Worm (Caenorhabditis elegans) whole organism, L2 larva: Measurements from ENCODE around the gene Y110A2AL.4.

Source experiments
- C34F6.9 ChIP-seq: fragments of 150-350 bp; optimal IDR thresholded peaks from 2 replicates; lab custom pipeline; 2014; ENCODE audit warnings: missing biosample characterization, missing genetic modification characterization
- F13H6.1 ChIP-seq: sonication (generic microtip); optimal IDR thresholded peaks from 2 replicates; lab custom pipeline; 2016; ENCODE audit warnings: missing genetic modification characterization, missing compliant biosample characterization
- R02D3.7 ChIP-seq: fragments of 150-350 bp; optimal IDR thresholded peaks from 2 replicates; lab custom pipeline; 2014; ENCODE audit warnings: missing biosample characterization, missing genetic modification characterization
- ZK546.5 ChIP-seq: sonication (generic microtip); optimal IDR thresholded peaks from 2 replicates; lab custom pipeline; 2017; ENCODE audit warnings: missing biosample characterization, missing genetic modification characterization
- alr-1 ChIP-seq: fragments of 150-350 bp; optimal IDR thresholded peaks from 2 replicates; lab custom pipeline; 2014; ENCODE audit warnings: missing biosample characterization, missing genetic modification characterization
- ama-1 ChIP-seq: fragments of 150-350 bp; optimal IDR thresholded peaks from 2 replicates; lab custom pipeline; 2018; ENCODE audit warnings: inconsistent platforms
- blmp-1 ChIP-seq: sonication (generic microtip); optimal IDR thresholded peaks from 2 replicates; lab custom pipeline; 2017; ENCODE audit warnings: missing genetic modification characterization, mild to moderate bottlenecking, missing compliant biosample characterization, antibody characterized with exemption, moderate library complexity; ENCODE audit not compliant: insufficient read depth
- ceh-16 ChIP-seq: fragments of 150-350 bp; optimal IDR thresholded peaks from 2 replicates; lab custom pipeline; 2014; ENCODE audit warnings: missing biosample characterization, missing genetic modification characterization
- ceh-82 ChIP-seq: fragments of 150-350 bp; optimal IDR thresholded peaks from 2 replicates; lab custom pipeline; 2014; ENCODE audit warnings: missing biosample characterization, missing genetic modification characterization
- crh-2 ChIP-seq: sonication (generic microtip); optimal IDR thresholded peaks from 2 replicates; lab custom pipeline; 2017; ENCODE audit warnings: missing biosample characterization, missing genetic modification characterization
- dmd-4 ChIP-seq: sonication (generic microtip); optimal IDR thresholded peaks from 2 replicates; lab custom pipeline; 2017; ENCODE audit warnings: missing biosample characterization, missing genetic modification characterization
- egl-27 ChIP-seq: sonication (generic microtip); optimal IDR thresholded peaks from 3 replicates; lab custom pipeline; 2017; ENCODE audit warnings: missing biosample characterization, missing genetic modification reagents, missing genetic modification characterization
- elt-1 ChIP-seq: fragments of 150-350 bp; optimal IDR thresholded peaks from 2 replicates; lab custom pipeline; 2014; ENCODE audit warnings: missing biosample characterization, missing genetic modification characterization
- elt-3 ChIP-seq: sonication (generic microtip); optimal IDR thresholded peaks from 2 replicates; lab custom pipeline; 2017; ENCODE audit warnings: missing biosample characterization, missing genetic modification characterization
- fos-1 ChIP-seq: fragments of 150-350 bp; optimal IDR thresholded peaks from 2 replicates; lab custom pipeline; 2014; ENCODE audit warnings: missing biosample characterization, missing genetic modification characterization
- gmeb-1 ChIP-seq: fragments of 150-350 bp; optimal IDR thresholded peaks from 2 replicates; lab custom pipeline; 2014; ENCODE audit warnings: missing biosample characterization, missing genetic modification characterization
- lin-13 ChIP-seq: fragments of 150-350 bp; optimal IDR thresholded peaks from 2 replicates; lab custom pipeline; 2014; ENCODE audit warnings: missing biosample characterization, missing genetic modification reagents, missing genetic modification characterization
- lin-39 ChIP-seq: fragments of 150-350 bp; optimal IDR thresholded peaks from 2 replicates; lab custom pipeline; 2014; ENCODE audit warnings: missing biosample characterization, missing genetic modification reagents, missing genetic modification characterization
- lsy-2 ChIP-seq, 2 experiments: fragments of 150-350 bp in 1 of 2; sonication (generic microtip) in 1 of 2; optimal IDR thresholded peaks; 2 replicates each; lab custom pipeline; 2014 to 2017; ENCODE audit warnings: missing biosample characterization in 2 of 2, missing genetic modification characterization in 2 of 2
- mab-5 ChIP-seq: fragments of 150-350 bp; optimal IDR thresholded peaks from 2 replicates; lab custom pipeline; 2014; ENCODE audit warnings: missing biosample characterization, missing genetic modification characterization
- mbf-1 ChIP-seq: sonication (generic microtip); optimal IDR thresholded peaks from 2 replicates; lab custom pipeline; 2017; ENCODE audit warnings: missing biosample characterization, missing genetic modification characterization
- mdl-1 ChIP-seq, 2 experiments: fragments of 150-350 bp in 1 of 2; sonication (generic microtip) in 1 of 2; optimal IDR thresholded peaks; 2 replicates each; lab custom pipeline; 2017; ENCODE audit warnings: missing biosample characterization in 2 of 2, missing genetic modification characterization in 2 of 2
- nhr-10 ChIP-seq: sonication (generic microtip); optimal IDR thresholded peaks from 2 replicates; lab custom pipeline; 2017; ENCODE audit warnings: missing biosample characterization, missing genetic modification characterization
- nhr-12 ChIP-seq: fragments of 150-350 bp; optimal IDR thresholded peaks from 2 replicates; lab custom pipeline; 2014; ENCODE audit warnings: missing biosample characterization, missing genetic modification characterization
- nhr-129 ChIP-seq: fragments of 150-350 bp; optimal IDR thresholded peaks from 2 replicates; lab custom pipeline; 2014; ENCODE audit warnings: missing biosample characterization, missing genetic modification characterization
- nhr-21 ChIP-seq: fragments of 150-350 bp; optimal IDR thresholded peaks from 2 replicates; lab custom pipeline; 2014; ENCODE audit warnings: missing biosample characterization, missing genetic modification characterization
- nhr-237 ChIP-seq: fragments of 150-350 bp; optimal IDR thresholded peaks from 2 replicates; lab custom pipeline; 2014; ENCODE audit warnings: missing biosample characterization, missing genetic modification characterization
- nhr-77 ChIP-seq: fragments of 150-350 bp; optimal IDR thresholded peaks from 2 replicates; lab custom pipeline; 2014; ENCODE audit warnings: missing biosample characterization, missing genetic modification characterization
- peb-1 ChIP-seq: fragments of 150-350 bp; optimal IDR thresholded peaks from 2 replicates; lab custom pipeline; 2014; ENCODE audit warnings: missing biosample characterization, missing genetic modification characterization
- sem-4 ChIP-seq: fragments of 150-350 bp; optimal IDR thresholded peaks from 2 replicates; lab custom pipeline; 2014; ENCODE audit warnings: missing biosample characterization, missing genetic modification reagents, missing genetic modification characterization
- skn-1 ChIP-seq: sonication (generic microtip); optimal IDR thresholded peaks from 2 replicates; lab custom pipeline; 2017; ENCODE audit warnings: missing biosample characterization, missing genetic modification characterization
- sma-3 ChIP-seq: sonication (generic microtip); optimal IDR thresholded peaks from 2 replicates; lab custom pipeline; 2016; ENCODE audit warnings: missing genetic modification reagents, missing genetic modification characterization, missing compliant biosample characterization
- sma-9 ChIP-seq, 2 experiments: fragments of 150-350 bp in 1 of 2; sonication (generic microtip) in 1 of 2; optimal IDR thresholded peaks; 2 replicates each; lab custom pipeline; 2014 to 2016; ENCODE audit warnings: missing genetic modification characterization in 2 of 2, mild to moderate bottlenecking in 1 of 2, missing biosample characterization in 1 of 2, missing compliant biosample characterization in 1 of 2, missing genetic modification reagents in 1 of 2, moderate library complexity in 1 of 2
- snpc-4 ChIP-seq: fragments of 150-350 bp; optimal IDR thresholded peaks from 2 replicates; lab custom pipeline; 2014; ENCODE audit warnings: missing biosample characterization, missing genetic modification characterization
- unc-39 ChIP-seq: fragments of 150-350 bp; optimal IDR thresholded peaks from 2 replicates; lab custom pipeline; 2014; ENCODE audit warnings: missing biosample characterization, missing genetic modification characterization
- unc-55 ChIP-seq: fragments of 150-350 bp; sonication (generic microtip); optimal IDR thresholded peaks from 3 replicates; lab custom pipeline; 2014; ENCODE audit warnings: missing biosample characterization, missing genetic modification reagents, missing genetic modification characterization
- zag-1 ChIP-seq: fragments of 150-350 bp; optimal IDR thresholded peaks from 2 replicates; lab custom pipeline; 2014; ENCODE audit warnings: missing biosample characterization, missing genetic modification characterization
- ztf-4 ChIP-seq: fragments of 150-350 bp; optimal IDR thresholded peaks from 2 replicates; lab custom pipeline; 2014; ENCODE audit warnings: missing biosample characterization, missing genetic modification characterization

The Y110A2AL.4 gene

ce11 chrII:2830144-2830543 is 9.0 kb upstream of the Y110A2AL.4 start:
- TF ChIP-seq F13H6.1 (tag; lab: Kevin White, UChicago) (no peak), fos-1 (tag; lab: Kevin White, UChicago) (no peak), C34F6.9 (tag; lab: Kevin White, UChicago) (no peak), skn-1 (tag; lab: Kevin White, UChicago) (no peak), lin-39 (tag; lab: Kevin White, UChicago) (no peak), unc-39 (tag; lab: Kevin White, UChicago) (no peak), lin-13 (GFP tag; lab: Kevin White, UChicago) (no peak), nhr-12 (tag; lab: Kevin White, UChicago) (no peak), nhr-237 (tag; lab: Kevin White, UChicago) (no peak), nhr-21 (tag; lab: Kevin White, UChicago) (no peak), elt-1 (tag; lab: Kevin White, UChicago) (no peak)
- TF ChIP-seq, all 48 proteins: peak for 0

ce11 chrII:2831173-2831572 is 7.9 kb upstream of the Y110A2AL.4 start, which contains the start of gene K12H6.6:
Gene K12H6.6, minus strand, starts transcription at chrII:2831233.
- TF ChIP-seq nhr-10 (tag; lab: Kevin White, UChicago) (no peak), C34F6.9 (tag; lab: Kevin White, UChicago) (peak; percentile 14)

ce11 chrII:2832098-2832497 is 7.0 kb upstream of the Y110A2AL.4 start:
- TF ChIP-seq elt-3 (no peak), nhr-77 (tag; lab: Kevin White, UChicago) (no peak), sma-3 (GFP tag; lab: Kevin White, UChicago) (no peak), nhr-237 (tag; lab: Kevin White, UChicago) (no peak), egl-27 (tag; lab: Kevin White, UChicago) (no peak), skn-1 (tag; lab: Kevin White, UChicago) (no peak), lsy-2 (tag; optimal IDR thresholded peaks at IDR 0.05; lab: Kevin White, UChicago) (peak in 1 of 2 experiments; percentile 54), crh-2 (peak; percentile 24), sem-4 (tag; lab: Kevin White, UChicago) (no peak), elt-1 (tag; lab: Kevin White, UChicago) (no peak), C34F6.9 (tag; lab: Kevin White, UChicago) (peak; percentile 46), ama-1 (lab: Kevin White, UChicago) (no peak), ceh-82 (no peak), mdl-1 (tag; optimal IDR thresholded peaks at IDR 0.05; lab: Kevin White, UChicago) (no peak), nhr-129 (tag; lab: Kevin White, UChicago) (peak; percentile 58), dmd-4 (tag; lab: Kevin White, UChicago) (no peak), mbf-1 (tag; lab: Kevin White, UChicago) (no peak), lin-39 (tag; lab: Kevin White, UChicago) (no peak), alr-1 (tag; lab: Kevin White, UChicago) (no peak), snpc-4 (tag; lab: Kevin White, UChicago) (no peak), blmp-1 (tag; lab: Kevin White, UChicago) (no peak), nhr-10 (tag; lab: Kevin White, UChicago) (no peak), gmeb-1 (peak; percentile 14), F13H6.1 (tag; lab: Kevin White, UChicago) (peak; percentile 22), unc-55 (GFP tag; lab: Kevin White, UChicago) (peak; percentile 34), ztf-4 (tag; lab: Kevin White, UChicago) (no peak), ceh-16 (tag; lab: Kevin White, UChicago) (no peak), fos-1 (tag; lab: Kevin White, UChicago) (peak; percentile 9), ZK546.5 (tag; lab: Kevin White, UChicago) (no peak), zag-1 (tag; lab: Kevin White, UChicago) (no peak), sma-9 (GFP tag; optimal IDR thresholded peaks at IDR 0.05; lab: Kevin White, UChicago) (peak; percentile 54), sma-9 (tag; optimal IDR thresholded peaks at IDR 0.05; lab: Kevin White, UChicago) (no peak), mab-5 (tag; lab: Kevin White, UChicago) (no peak)

ce11 chrII:2832539-2832938 is 6.6 kb upstream of the Y110A2AL.4 start:
- no peak for TF ChIP-seq ZK546.5 (tag; lab: Kevin White, UChicago)
- no peak for TF ChIP-seq R02D3.7 (tag; lab: Kevin White, UChicago)
- TF ChIP-seq peb-1 (tag; lab: Kevin White, UChicago) = no peak
- no peak for TF ChIP-seq nhr-129 (tag; lab: Kevin White, UChicago)
- no peak for TF ChIP-seq alr-1 (tag; lab: Kevin White, UChicago)
